Worm (Caenorhabditis elegans): ENCODE data around the gene fbxa-174.
"Not testable (repeated sequence)": the region's sequence is repeated elsewhere in the genome, so short reads cannot be mapped to it uniquely, and the experiment has no call there.

Gene fbxa-174

DNA sequence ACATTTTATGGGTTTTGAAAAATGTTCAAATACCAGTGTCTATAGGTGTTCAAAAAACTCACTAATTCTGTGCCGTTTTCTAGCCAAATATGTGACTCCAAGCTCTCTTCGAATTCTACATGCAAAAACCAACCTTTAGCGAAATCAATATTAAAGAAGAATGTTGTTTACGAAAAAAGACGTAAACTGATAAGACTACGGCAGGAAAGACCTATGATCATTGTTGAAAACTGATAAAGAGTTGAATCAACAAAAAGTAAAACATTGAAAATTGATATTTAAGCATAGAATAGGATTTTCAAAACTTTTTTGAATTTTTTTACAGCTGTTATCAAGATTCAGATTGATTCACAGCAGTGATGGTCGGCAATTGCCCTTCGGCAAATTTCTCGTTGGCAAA lies 40.5 kb upstream of the fbxa-174 start, which contains the start of gene Y6G8.2:
Gene Y6G8.2 (minus strand): TSS at position 147 of the 400 bp plus-strand sequence.
- TF ChIP-seq nhr-71 (tag; optimal IDR thresholded peaks at IDR 0.05) (no peak), elt-2 (tag; optimal IDR thresholded peaks at IDR 0.05) (peak; percentile 52)

DNA sequence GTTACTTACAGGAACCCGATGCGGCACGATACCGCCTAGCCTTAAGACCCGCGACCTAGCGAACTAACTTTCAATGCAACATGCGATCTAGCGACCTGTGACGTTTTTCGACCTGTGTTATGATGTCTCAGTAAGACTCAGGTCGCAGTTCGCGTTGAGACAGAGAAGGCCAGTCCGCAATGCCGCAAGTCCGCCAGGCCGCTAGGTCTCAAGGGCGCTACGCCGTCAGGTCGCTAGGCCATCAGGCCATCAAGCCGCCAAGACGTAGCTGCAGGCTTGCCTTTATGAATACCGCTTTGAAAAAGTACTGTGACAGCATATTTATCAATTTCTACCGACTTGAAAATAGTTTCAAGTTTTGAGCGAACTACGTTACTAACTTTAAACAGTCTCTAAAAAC lies 37.4 kb upstream of the fbxa-174 start:
- no peak for TF ChIP-seq hlh-4 (tag; optimal IDR thresholded peaks at IDR 0.05)
- TF ChIP-seq lin-15B (tag; optimal IDR thresholded peaks at IDR 0.05), result no peak
- TF ChIP-seq lin-13 (GFP tag; optimal IDR thresholded peaks at IDR 0.05), result no peak
- no peak for TF ChIP-seq nhr-237 (tag; optimal IDR thresholded peaks at IDR 0.05)
- no peak for TF ChIP-seq aly-2 (tag; optimal IDR thresholded peaks at IDR 0.05)
- no peak for TF ChIP-seq irx-1 (tag; optimal IDR thresholded peaks at IDR 0.05)
- no peak for TF ChIP-seq ces-1 (GFP tag; optimal IDR thresholded peaks at IDR 0.05)
- no peak for TF ChIP-seq fkh-10 (GFP tag; optimal IDR thresholded peaks at IDR 0.05)
- TF ChIP-seq isw-1 (GFP tag; IDR thresholded peaks at IDR 0.05), result no peak
- no peak for TF ChIP-seq ztf-11 (tag; optimal IDR thresholded peaks at IDR 0.05)
- TF ChIP-seq zag-1 (tag; optimal IDR thresholded peaks at IDR 0.05), result no peak
- no peak for TF ChIP-seq nhr-84 (tag; optimal IDR thresholded peaks at IDR 0.05)
- TF ChIP-seq rnt-1 (tag; optimal IDR thresholded peaks at IDR 0.05), result no peak
- TF ChIP-seq alr-1 (tag; optimal IDR thresholded peaks at IDR 0.05; ENCODE audit: borderline replicate concordance), result no peak
- TF ChIP-seq sox-4 (tag; optimal IDR thresholded peaks at IDR 0.05), result no peak
- no peak for TF ChIP-seq ama-1 (optimal IDR thresholded peaks at IDR 0.05)

ce11 chrV:17584352-17584843 lies 26.1 kb upstream of the fbxa-174 start, which contains the start of gene fbxa-133:
TSS of gene fbxa-133 (plus strand) at chrV:17584793.
- TF ChIP-seq sup-37 (GFP tag; optimal IDR thresholded peaks at IDR 0.05); pax-3 (tag; optimal IDR thresholded peaks at IDR 0.05); snu-23 (GFP tag; optimal IDR thresholded peaks at IDR 0.05): not testable (repeated sequence)

DNA sequence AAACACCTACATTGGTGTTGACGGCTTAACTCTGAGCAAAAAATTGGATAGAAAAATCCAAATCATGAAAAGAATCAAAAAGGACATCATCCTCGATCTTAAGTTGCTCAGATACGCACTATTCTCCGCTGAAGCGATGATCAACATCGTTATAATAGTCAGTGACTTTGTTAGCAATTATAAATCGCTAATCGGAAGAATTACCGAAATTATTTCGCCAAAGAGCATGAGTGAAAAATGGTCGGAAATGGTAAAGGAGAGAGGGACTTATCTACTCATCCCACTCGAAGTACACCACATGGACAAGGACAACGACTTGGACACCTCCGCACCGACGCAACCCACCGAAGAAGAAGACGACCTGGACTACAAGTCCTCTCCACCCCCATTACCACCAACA lies 21.7 kb upstream of the fbxa-174 start:
- TF ChIP-seq efl-1 (optimal IDR thresholded peaks at IDR 0.05), result no peak
- peak in 1 of 2 experiments; percentile 63 for TF ChIP-seq efl-1 (GFP tag; optimal IDR thresholded peaks at IDR 0.05 in 1 of 2)
- TF ChIP-seq nhr-19 (GFP tag; conservative IDR thresholded peaks at IDR 0.05), result no peak

- no peak for TF ChIP-seq fkh-4 (tag; optimal IDR thresholded peaks at IDR 0.05; ENCODE audit: borderline replicate concordance)
- no peak for TF ChIP-seq sox-4 (tag; optimal IDR thresholded peaks at IDR 0.05)
- TF ChIP-seq nhr-20 (tag; optimal IDR thresholded peaks at IDR 0.05), result no peak
- TF ChIP-seq blmp-1 (tag; optimal IDR thresholded peaks at IDR 0.05), result no peak
- TF ChIP-seq C34B4.2 (tag; optimal IDR thresholded peaks at IDR 0.05), result no peak
- TF ChIP-seq pax-3 (tag; optimal IDR thresholded peaks at IDR 0.05), result no peak
- TF ChIP-seq tbx-2 (tag; optimal IDR thresholded peaks at IDR 0.05), result no peak
- TF ChIP-seq aly-2 (tag; optimal IDR thresholded peaks at IDR 0.05), result no peak
These were observed 8.6 kb upstream of the fbxa-174 start, which contains the start of gene C38D9.2 for ce11 chrV:17566850-17567249. TSS of gene C38D9.2 (plus strand) at chrV:17567150.

- no peak for TF ChIP-seq nhr-237 (tag; optimal IDR thresholded peaks at IDR 0.05)
- no peak for TF ChIP-seq efl-1 (optimal IDR thresholded peaks at IDR 0.05)
- peak in 1 of 2 experiments; percentile 7 for TF ChIP-seq efl-1 (GFP tag; optimal IDR thresholded peaks at IDR 0.05 in 1 of 2)
These were observed 7.6 kb upstream of the fbxa-174 start, which contains the start of gene fbxa-171 for ce11 chrV:17565903-17566302. TSS of gene fbxa-171 (minus strand) at chrV:17566003.

DNA sequence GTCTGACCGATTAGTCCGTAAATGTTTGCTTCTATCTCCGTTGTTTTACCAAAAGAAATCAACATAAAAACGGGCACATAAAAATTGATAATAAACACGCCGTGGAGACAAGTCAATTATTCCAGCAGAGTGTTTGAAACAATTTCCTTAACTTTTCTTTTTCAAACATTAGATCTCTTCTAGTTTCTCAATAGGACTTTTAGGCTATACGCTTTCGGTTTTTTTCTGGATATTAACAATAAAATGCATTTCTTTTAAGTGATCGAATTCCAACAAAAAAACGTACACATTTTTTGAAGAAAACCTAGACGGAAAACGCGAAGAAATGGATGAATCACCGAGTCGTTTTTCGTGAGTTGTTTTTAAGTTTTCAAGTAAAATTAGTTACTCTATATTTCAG lies 669 bp upstream of the fbxa-174 start, which contains the start of gene fbxa-172:
Gene fbxa-172 (plus strand): TSS at position 301 of the 400 bp plus-strand sequence.
- no peak for TF ChIP-seq lin-14 (GFP tag; optimal IDR thresholded peaks at IDR 0.05)
